Fruit fly (Drosophila melanogaster): ENCODE data around the gene CG42553.
A peak's percentile ranks its signal among the peaks of the same experiment; 100 is the strongest.

Gene CG42553

dm6 chr3L:817708-818107 lies 16.2 kb upstream of the CG42553 start:
- TF ChIP-seq Rel (GFP tag; optimal IDR thresholded peaks at IDR 0.05) (no peak), Rel (tag; optimal IDR thresholded peaks at IDR 0.05) (no peak), Vsx2 (GFP tag; optimal IDR thresholded peaks at IDR 0.05; ENCODE audit: partially characterized antibody) (no peak), Hnf4 (GFP tag; optimal IDR thresholded peaks at IDR 0.05) (peak; percentile 55), HLH106 (tag; optimal IDR thresholded peaks at IDR 0.05) (peak; percentile 61), woc (GFP tag; optimal IDR thresholded peaks at IDR 0.05) (peak; percentile 44), Hr78 (GFP tag; optimal IDR thresholded peaks at IDR 0.05) (no peak), Hr83 (GFP tag; optimal IDR thresholded peaks at IDR 0.05; ENCODE audit: poor library complexity, severe bottlenecking) (no peak), tai (GFP tag; optimal IDR thresholded peaks at IDR 0.05) (peak; percentile 56), dl (GFP tag; optimal IDR thresholded peaks at IDR 0.05; ENCODE audit: insufficient read depth in 1 of 2, partially characterized antibody in 2 of 2) (no peak), lola (GFP tag; optimal IDR thresholded peaks at IDR 0.05) (no peak), jim (GFP tag; optimal IDR thresholded peaks at IDR 0.05) (no peak), GATAd (GFP tag; optimal IDR thresholded peaks at IDR 0.05) (no peak), Jra (GFP tag; optimal IDR thresholded peaks at IDR 0.05) (no peak), ey (GFP tag; optimal IDR thresholded peaks at IDR 0.05) (peak; percentile 61), rgr (GFP tag; optimal IDR thresholded peaks at IDR 0.05) (peak; percentile 62), fru (GFP tag; optimal IDR thresholded peaks at IDR 0.05) (peak; percentile 68), OdsH (GFP tag; optimal IDR thresholded peaks at IDR 0.05) (peak; percentile 63), psq (GFP tag; optimal IDR thresholded peaks at IDR 0.05) (peak; percentile 44), CG32264 (GFP tag; optimal IDR thresholded peaks at IDR 0.05) (no peak), br (GFP tag; optimal IDR thresholded peaks at IDR 0.05) (peak; percentile 63), dmrt93B (GFP tag; optimal IDR thresholded peaks at IDR 0.05) (no peak), Abd-B (GFP tag; optimal IDR thresholded peaks at IDR 0.05) (no peak), CG9705 (GFP tag; optimal IDR thresholded peaks at IDR 0.05) (no peak), brk (GFP tag; optimal IDR thresholded peaks at IDR 0.05) (peak; percentile 63), sv (GFP tag; optimal IDR thresholded peaks at IDR 0.05) (no peak), Dif (GFP tag; optimal IDR thresholded peaks at IDR 0.05; ENCODE audit: partially characterized antibody) (no peak), h (GFP tag; optimal IDR thresholded peaks at IDR 0.05) (peak; percentile 66), dsf (GFP tag; optimal IDR thresholded peaks at IDR 0.05; ENCODE audit: borderline replicate concordance) (no peak), CrebA (GFP tag; optimal IDR thresholded peaks at IDR 0.05; ENCODE audit: borderline replicate concordance) (no peak), Dfd (GFP tag; optimal IDR thresholded peaks at IDR 0.05) (no peak), pan (optimal IDR thresholded peaks at IDR 0.05) (no peak), sage (GFP tag; optimal IDR thresholded peaks at IDR 0.05) (peak; percentile 37), Myc (optimal IDR thresholded peaks at IDR 0.05) (no peak), Sp1 (GFP tag; optimal IDR thresholded peaks at IDR 0.05) (peak; percentile 43), usp (GFP tag; optimal IDR thresholded peaks at IDR 0.05) (no peak), Mio (GFP tag; optimal IDR thresholded peaks at IDR 0.05) (no peak), foxo (GFP tag; optimal IDR thresholded peaks at IDR 0.05) (peak in 1 of 2 experiments; percentile 43), N (GFP tag; optimal IDR thresholded peaks at IDR 0.05) (no peak)

dm6 chr3L:818438-819138 lies 15.3 kb upstream of the CG42553 start:
- no peak for TF ChIP-seq psq (GFP tag; optimal IDR thresholded peaks at IDR 0.05)
- TF ChIP-seq fru (GFP tag; optimal IDR thresholded peaks at IDR 0.05), result peak; percentile 45
- peak; percentile 63 for TF ChIP-seq Sp1 (GFP tag; optimal IDR thresholded peaks at IDR 0.05)
- TF ChIP-seq GATAd (GFP tag; optimal IDR thresholded peaks at IDR 0.05), result no peak
- TF ChIP-seq lola (GFP tag; optimal IDR thresholded peaks at IDR 0.05), result no peak
- TF ChIP-seq Vsx2 (GFP tag; optimal IDR thresholded peaks at IDR 0.05; ENCODE audit: partially characterized antibody), result no peak
- TF ChIP-seq CG32264 (GFP tag; optimal IDR thresholded peaks at IDR 0.05), result no peak
- TF ChIP-seq N (GFP tag; optimal IDR thresholded peaks at IDR 0.05), result no peak
- TF ChIP-seq pan (optimal IDR thresholded peaks at IDR 0.05), result no peak
- TF ChIP-seq foxo (GFP tag; optimal IDR thresholded peaks at IDR 0.05), result peak in 1 of 2 experiments; percentile 62
- TF ChIP-seq Mio (GFP tag; optimal IDR thresholded peaks at IDR 0.05), result no peak
- no peak for TF ChIP-seq sage (GFP tag; optimal IDR thresholded peaks at IDR 0.05)
- TF ChIP-seq jim (GFP tag; optimal IDR thresholded peaks at IDR 0.05), result no peak
- TF ChIP-seq CG9705 (GFP tag; optimal IDR thresholded peaks at IDR 0.05), result peak; percentile 24
- TF ChIP-seq CrebA (GFP tag; optimal IDR thresholded peaks at IDR 0.05; ENCODE audit: borderline replicate concordance), result no peak
- no peak for TF ChIP-seq rgr (GFP tag; optimal IDR thresholded peaks at IDR 0.05)
- TF ChIP-seq br (GFP tag; optimal IDR thresholded peaks at IDR 0.05), result no peak
- peak; percentile 32 for TF ChIP-seq ey (GFP tag; optimal IDR thresholded peaks at IDR 0.05)
- TF ChIP-seq woc (GFP tag; optimal IDR thresholded peaks at IDR 0.05), result no peak
- no peak for TF ChIP-seq Hnf4 (GFP tag; optimal IDR thresholded peaks at IDR 0.05)
- peak; percentile 33 for TF ChIP-seq dmrt93B (GFP tag; optimal IDR thresholded peaks at IDR 0.05)
- no peak for TF ChIP-seq Dfd (GFP tag; optimal IDR thresholded peaks at IDR 0.05)
- TF ChIP-seq tai (GFP tag; optimal IDR thresholded peaks at IDR 0.05), result no peak
- no peak for TF ChIP-seq dl (GFP tag; optimal IDR thresholded peaks at IDR 0.05; ENCODE audit: insufficient read depth in 1 of 2, partially characterized antibody in 2 of 2)
- TF ChIP-seq Dif (GFP tag; optimal IDR thresholded peaks at IDR 0.05; ENCODE audit: partially characterized antibody), result no peak
- TF ChIP-seq brk (GFP tag; optimal IDR thresholded peaks at IDR 0.05), result no peak
- TF ChIP-seq HLH106 (tag; optimal IDR thresholded peaks at IDR 0.05), result peak; percentile 61
- no peak for TF ChIP-seq Hr78 (GFP tag; optimal IDR thresholded peaks at IDR 0.05)
- TF ChIP-seq Jra (GFP tag; optimal IDR thresholded peaks at IDR 0.05), result no peak
- TF ChIP-seq Abd-B (GFP tag; optimal IDR thresholded peaks at IDR 0.05), result no peak
- TF ChIP-seq Myc (optimal IDR thresholded peaks at IDR 0.05), result no peak
- peak; percentile 56 for TF ChIP-seq h (GFP tag; optimal IDR thresholded peaks at IDR 0.05)
- TF ChIP-seq Hr83 (GFP tag; optimal IDR thresholded peaks at IDR 0.05; ENCODE audit: poor library complexity, severe bottlenecking), result no peak
- TF ChIP-seq OdsH (GFP tag; optimal IDR thresholded peaks at IDR 0.05), result peak; percentile 28
- no peak for TF ChIP-seq sv (GFP tag; optimal IDR thresholded peaks at IDR 0.05)
- TF ChIP-seq dsf (GFP tag; optimal IDR thresholded peaks at IDR 0.05; ENCODE audit: borderline replicate concordance), result no peak
- no peak for TF ChIP-seq usp (GFP tag; optimal IDR thresholded peaks at IDR 0.05)
- TF ChIP-seq Rel (GFP tag; optimal IDR thresholded peaks at IDR 0.05), result no peak
- TF ChIP-seq Rel (tag; optimal IDR thresholded peaks at IDR 0.05), result no peak

All from whole organism, wandering third instar larva.